Worm (Caenorhabditis elegans) whole organism, L2 larva: ENCODE measurements around the gene F17C11.12.

ENCODE experiments used
- C34F6.9 ChIP-seq: fragments of 150-350 bp; optimal IDR thresholded peaks from 2 replicates; lab custom pipeline; 2014; ENCODE audit warnings: missing biosample characterization, missing genetic modification characterization
- R02D3.7 ChIP-seq: fragments of 150-350 bp; optimal IDR thresholded peaks from 2 replicates; lab custom pipeline; 2014; ENCODE audit warnings: missing biosample characterization, missing genetic modification characterization
- Y55F3AM.14 ChIP-seq: fragments of 200-800 bp; sonication (Bioruptor generic); optimal IDR thresholded peaks from 2 replicates; lab custom pipeline; 2018; ENCODE audit warnings: mild to moderate bottlenecking, missing genetic modification characterization, missing compliant biosample characterization
- ZK546.5 ChIP-seq: sonication (generic microtip); optimal IDR thresholded peaks from 2 replicates; lab custom pipeline; 2017; ENCODE audit warnings: missing biosample characterization, missing genetic modification characterization
- alr-1 ChIP-seq: fragments of 150-350 bp; optimal IDR thresholded peaks from 2 replicates; lab custom pipeline; 2014; ENCODE audit warnings: missing biosample characterization, missing genetic modification characterization
- ama-1 ChIP-seq: fragments of 150-350 bp; optimal IDR thresholded peaks from 2 replicates; lab custom pipeline; 2018; ENCODE audit warnings: inconsistent platforms
- blmp-1 ChIP-seq: sonication (generic microtip); optimal IDR thresholded peaks from 2 replicates; lab custom pipeline; 2017; ENCODE audit warnings: missing genetic modification characterization, mild to moderate bottlenecking, missing compliant biosample characterization, antibody characterized with exemption, moderate library complexity; ENCODE audit not compliant: insufficient read depth
- ceh-16 ChIP-seq: fragments of 150-350 bp; optimal IDR thresholded peaks from 2 replicates; lab custom pipeline; 2014; ENCODE audit warnings: missing biosample characterization, missing genetic modification characterization
- ceh-82 ChIP-seq: fragments of 150-350 bp; optimal IDR thresholded peaks from 2 replicates; lab custom pipeline; 2014; ENCODE audit warnings: missing biosample characterization, missing genetic modification characterization
- egl-27 ChIP-seq: sonication (generic microtip); optimal IDR thresholded peaks from 3 replicates; lab custom pipeline; 2017; ENCODE audit warnings: missing biosample characterization, missing genetic modification reagents, missing genetic modification characterization
- elt-3 ChIP-seq: sonication (generic microtip); optimal IDR thresholded peaks from 2 replicates; lab custom pipeline; 2017; ENCODE audit warnings: missing biosample characterization, missing genetic modification characterization
- fos-1 ChIP-seq: fragments of 150-350 bp; optimal IDR thresholded peaks from 2 replicates; lab custom pipeline; 2014; ENCODE audit warnings: missing biosample characterization, missing genetic modification characterization
- lin-11 ChIP-seq: fragments of 150-350 bp; sonication (generic microtip); optimal IDR thresholded peaks from 2 replicates; lab custom pipeline; 2014; ENCODE audit warnings: missing biosample characterization, missing genetic modification characterization, inconsistent platforms, mixed read lengths
- lin-13 ChIP-seq: fragments of 150-350 bp; optimal IDR thresholded peaks from 2 replicates; lab custom pipeline; 2014; ENCODE audit warnings: missing biosample characterization, missing genetic modification reagents, missing genetic modification characterization
- lsy-2 ChIP-seq, 2 experiments: fragments of 150-350 bp in 1 of 2; sonication (generic microtip) in 1 of 2; optimal IDR thresholded peaks; 2 replicates each; lab custom pipeline; 2014 to 2017; ENCODE audit warnings: missing biosample characterization in 2 of 2, missing genetic modification characterization in 2 of 2
- mab-5 ChIP-seq: fragments of 150-350 bp; optimal IDR thresholded peaks from 2 replicates; lab custom pipeline; 2014; ENCODE audit warnings: missing biosample characterization, missing genetic modification characterization
- mbf-1 ChIP-seq: sonication (generic microtip); optimal IDR thresholded peaks from 2 replicates; lab custom pipeline; 2017; ENCODE audit warnings: missing biosample characterization, missing genetic modification characterization
- mdl-1 ChIP-seq, 2 experiments: fragments of 150-350 bp in 1 of 2; sonication (generic microtip) in 1 of 2; optimal IDR thresholded peaks; 2 replicates each; lab custom pipeline; 2017; ENCODE audit warnings: missing biosample characterization in 2 of 2, missing genetic modification characterization in 2 of 2
- nhr-11 ChIP-seq: fragments of 150-350 bp; optimal IDR thresholded peaks from 2 replicates; lab custom pipeline; 2014; ENCODE audit warnings: missing biosample characterization, missing genetic modification characterization
- nhr-12 ChIP-seq: fragments of 150-350 bp; optimal IDR thresholded peaks from 2 replicates; lab custom pipeline; 2014; ENCODE audit warnings: missing biosample characterization, missing genetic modification characterization
- nhr-129 ChIP-seq: fragments of 150-350 bp; optimal IDR thresholded peaks from 2 replicates; lab custom pipeline; 2014; ENCODE audit warnings: missing biosample characterization, missing genetic modification characterization
- nhr-21 ChIP-seq: fragments of 150-350 bp; optimal IDR thresholded peaks from 2 replicates; lab custom pipeline; 2014; ENCODE audit warnings: missing biosample characterization, missing genetic modification characterization
- nhr-25 ChIP-seq: fragments of 150-350 bp; sonication (generic microtip); optimal IDR thresholded peaks from 3 replicates; lab custom pipeline; 2014; ENCODE audit warnings: missing biosample characterization, missing genetic modification characterization
- nhr-6 ChIP-seq: fragments of 150-350 bp; optimal IDR thresholded peaks from 2 replicates; lab custom pipeline; 2014; ENCODE audit warnings: missing biosample characterization, missing genetic modification characterization
- nhr-77 ChIP-seq: fragments of 150-350 bp; optimal IDR thresholded peaks from 2 replicates; lab custom pipeline; 2014; ENCODE audit warnings: missing biosample characterization, missing genetic modification characterization
- sma-3 ChIP-seq: sonication (generic microtip); optimal IDR thresholded peaks from 2 replicates; lab custom pipeline; 2016; ENCODE audit warnings: missing genetic modification reagents, missing genetic modification characterization, missing compliant biosample characterization
- sma-9 ChIP-seq, 2 experiments: fragments of 150-350 bp in 1 of 2; sonication (generic microtip) in 1 of 2; optimal IDR thresholded peaks; 2 replicates each; lab custom pipeline; 2014 to 2016; ENCODE audit warnings: missing genetic modification characterization in 2 of 2, mild to moderate bottlenecking in 1 of 2, missing biosample characterization in 1 of 2, missing compliant biosample characterization in 1 of 2, missing genetic modification reagents in 1 of 2, moderate library complexity in 1 of 2
- snpc-4 ChIP-seq: fragments of 150-350 bp; optimal IDR thresholded peaks from 2 replicates; lab custom pipeline; 2014; ENCODE audit warnings: missing biosample characterization, missing genetic modification characterization
- unc-39 ChIP-seq: fragments of 150-350 bp; optimal IDR thresholded peaks from 2 replicates; lab custom pipeline; 2014; ENCODE audit warnings: missing biosample characterization, missing genetic modification characterization
- unc-55 ChIP-seq: fragments of 150-350 bp; sonication (generic microtip); optimal IDR thresholded peaks from 3 replicates; lab custom pipeline; 2014; ENCODE audit warnings: missing biosample characterization, missing genetic modification reagents, missing genetic modification characterization
- unc-62 ChIP-seq: fragments of 150-350 bp; optimal IDR thresholded peaks from 2 replicates; lab custom pipeline; 2014; ENCODE audit warnings: missing biosample characterization, missing genetic modification reagents, missing genetic modification characterization
- ztf-11 ChIP-seq: sonication (generic microtip); optimal IDR thresholded peaks from 2 replicates; lab custom pipeline; 2017; ENCODE audit warnings: missing biosample characterization, missing genetic modification characterization

Gene F17C11.12

ce11 chrV:10889774-10890173, 46.9 kb downstream of the F17C11.12 start:
- TF ChIP-seq snpc-4 (no peak), nhr-6 (tag; lab: Kevin White, UChicago) (no peak), ama-1 (lab: Kevin White, UChicago) (peak; percentile 47), alr-1 (tag; lab: Kevin White, UChicago) (no peak), nhr-77 (tag; lab: Kevin White, UChicago) (no peak), lsy-2 (tag; optimal IDR thresholded peaks at IDR 0.05; lab: Kevin White, UChicago) (no peak)

- TF ChIP-seq mbf-1 (tag; lab: Kevin White, UChicago) (no peak), elt-3 (tag; lab: Kevin White, UChicago) (no peak), R02D3.7 (tag; lab: Kevin White, UChicago) (no peak), ztf-11 (tag; lab: Kevin White, UChicago) (no peak), unc-62 (GFP tag; lab: Kevin White, UChicago) (no peak), blmp-1 (no peak), sma-9 (GFP tag; optimal IDR thresholded peaks at IDR 0.05; lab: Kevin White, UChicago) (no peak), sma-9 (tag; optimal IDR thresholded peaks at IDR 0.05; lab: Kevin White, UChicago) (no peak), egl-27 (no peak), Y55F3AM.14 (GFP tag; lab: Kevin White, UChicago) (no peak), lin-13 (GFP tag; lab: Kevin White, UChicago) (no peak), unc-39 (tag; lab: Kevin White, UChicago) (no peak), mab-5 (tag; lab: Kevin White, UChicago) (no peak), unc-55 (GFP tag; lab: Kevin White, UChicago) (no peak), sma-3 (GFP tag; lab: Kevin White, UChicago) (no peak), nhr-129 (no peak), mdl-1 (tag; optimal IDR thresholded peaks at IDR 0.05; lab: Kevin White, UChicago) (no peak), ama-1 (lab: Kevin White, UChicago) (no peak), snpc-4 (no peak), nhr-11 (tag; lab: Kevin White, UChicago) (no peak), ZK546.5 (tag; lab: Kevin White, UChicago) (no peak)
Measured at ce11 chrV:10889036-10889435, 47.7 kb downstream of the F17C11.12 start, which contains the start of gene F32D8.11. Gene F32D8.11, minus strand, starts transcription at chrV:10889136.

ce11 chrV:10888153-10888552, 48.6 kb downstream of the F17C11.12 start:
- TF ChIP-seq snpc-4 (no peak), sma-9 (GFP tag; optimal IDR thresholded peaks at IDR 0.05; lab: Kevin White, UChicago) (peak; percentile 11), sma-9 (tag; optimal IDR thresholded peaks at IDR 0.05; lab: Kevin White, UChicago) (no peak)

- TF ChIP-seq Y55F3AM.14 (GFP tag; lab: Kevin White, UChicago) (peak; percentile 83), nhr-11 (tag; lab: Kevin White, UChicago) (no peak), snpc-4 (no peak), ceh-82 (tag; lab: Kevin White, UChicago) (no peak), ZK546.5 (tag; lab: Kevin White, UChicago) (no peak), fos-1 (no peak), nhr-77 (tag; lab: Kevin White, UChicago) (no peak), ceh-16 (tag; lab: Kevin White, UChicago) (no peak), nhr-12 (no peak)
Measured at ce11 chrV:10887564-10887963, 49.2 kb downstream of the F17C11.12 start.

- TF ChIP-seq blmp-1 (peak; percentile 71), C34F6.9 (tag; lab: Kevin White, UChicago) (no peak), mbf-1 (tag; lab: Kevin White, UChicago) (no peak), nhr-21 (tag; lab: Kevin White, UChicago) (peak; percentile 39), nhr-25 (peak; percentile 19), lin-11 (tag; lab: Kevin White, UChicago) (no peak), nhr-11 (tag; lab: Kevin White, UChicago) (no peak), nhr-129 (no peak), sma-9 (GFP tag; optimal IDR thresholded peaks at IDR 0.05; lab: Kevin White, UChicago) (peak; percentile 16), sma-9 (tag; optimal IDR thresholded peaks at IDR 0.05; lab: Kevin White, UChicago) (no peak), R02D3.7 (tag; lab: Kevin White, UChicago) (no peak)
Measured at ce11 chrV:10886405-10886887, 50.3 kb downstream of the F17C11.12 start, which contains the start of gene F32D8.3. Gene F32D8.3, plus strand, starts transcription at chrV:10886837.
